Worm (Caenorhabditis elegans): ENCODE data around the gene bet-2.

- TF ChIP-seq W03F9.2 (tag; optimal IDR thresholded peaks at IDR 0.05) (no peak), him-1 (tag; optimal IDR thresholded peaks at IDR 0.05) (no peak), dao-5 (tag; optimal IDR thresholded peaks at IDR 0.05) (no peak)
Observed at ce11 chrX:10591208-10591782, 22.2 kb downstream of the bet-2 start.

Data from whole organism, L4/young adult.